Worm (Caenorhabditis elegans) whole organism, young adult: Measurements from ENCODE around the gene T04F8.2.
"Not testable (repeated sequence)": the region's sequence is repeated elsewhere in the genome, so short reads cannot be mapped to it uniquely, and the experiment has no call there.

ENCODE experiments used
- B0019.2 ChIP-seq: fragments of 200-800 bp; sonication (Bioruptor generic); conservative IDR thresholded peaks from 2 replicates; pipeline ENCODE4 v1.3.6; 2022; ENCODE audit warnings: missing genetic modification reagents, missing genetic modification characterization, missing compliant biosample characterization
- B0035.1 ChIP-seq: sonication (generic microtip); optimal IDR thresholded peaks from 2 replicates; lab custom pipeline; 2016; ENCODE audit warnings: missing genetic modification characterization, mild to moderate bottlenecking, missing compliant biosample characterization, missing genotype, missing genetic modification reagents
- B0261.1 ChIP-seq: sonication (generic microtip); optimal IDR thresholded peaks from 2 replicates; lab custom pipeline; 2016; ENCODE audit warnings: mild to moderate bottlenecking, missing genetic modification characterization, moderate library complexity, missing compliant biosample characterization
- B0336.3 ChIP-seq: fragments of 200-800 bp; sonication (Bioruptor generic); IDR thresholded peaks from 2 replicates; pipeline ENCODE4 v1.3.6; 2022; ENCODE audit warnings: missing genetic modification characterization, missing compliant biosample characterization
- F10E7.11 ChIP-seq: sonication (generic microtip); optimal IDR thresholded peaks from 2 replicates; lab custom pipeline; 2017; ENCODE audit warnings: mild to moderate bottlenecking, missing genetic modification characterization, moderate library complexity, missing compliant biosample characterization
- F52B5.7 ChIP-seq: sonication (generic microtip); optimal IDR thresholded peaks from 2 replicates; lab custom pipeline; 2016; ENCODE audit warnings: mild to moderate bottlenecking, missing genetic modification characterization, missing compliant biosample characterization
- K11D2.4 ChIP-seq: fragments of 200-800 bp; sonication (Bioruptor generic); IDR thresholded peaks from 2 replicates; pipeline ENCODE4 v1.3.6; 2022; ENCODE audit warnings: missing genetic modification reagents, missing genetic modification characterization, missing compliant biosample characterization
- K12H6.12 ChIP-seq: fragments of 200-800 bp; sonication (Bioruptor generic); optimal IDR thresholded peaks from 2 replicates; lab custom pipeline; 2018; ENCODE audit warnings: mild to moderate bottlenecking, missing genetic modification characterization, missing compliant biosample characterization
- Y56A3A.18 ChIP-seq: fragments of 200-800 bp; sonication (Bioruptor generic); IDR thresholded peaks from 2 replicates; pipeline ENCODE4 v1.3.6; 2022; ENCODE audit warnings: missing genetic modification reagents, missing genetic modification characterization, missing compliant biosample characterization
- akir-1 ChIP-seq: fragments of 200-800 bp; sonication (Bioruptor generic); optimal IDR thresholded peaks from 2 replicates; lab custom pipeline; 2018; ENCODE audit warnings: mild to moderate bottlenecking, missing genetic modification characterization, moderate library complexity, missing compliant biosample characterization
- atf-7 ChIP-seq: sonication (generic microtip); optimal IDR thresholded peaks from 2 replicates; lab custom pipeline; 2017; ENCODE audit warnings: mild to moderate bottlenecking, missing genetic modification characterization, missing compliant biosample characterization
- athp-1 ChIP-seq: sonication (generic microtip); optimal IDR thresholded peaks from 2 replicates; lab custom pipeline; 2017; ENCODE audit warnings: mild to moderate bottlenecking, missing genetic modification characterization, missing compliant biosample characterization
- attf-3 ChIP-seq: fragments of 200-800 bp; sonication (Bioruptor generic); conservative IDR thresholded peaks from 2 replicates; pipeline ENCODE4 v1.3.6; 2022; ENCODE audit warnings: missing genetic modification reagents, missing genetic modification characterization, missing compliant biosample characterization
- attf-5 ChIP-seq: fragments of 200-800 bp; sonication (Bioruptor generic); optimal IDR thresholded peaks from 2 replicates; lab custom pipeline; 2018; ENCODE audit warnings: mild to moderate bottlenecking, missing genetic modification characterization, missing compliant biosample characterization
- cebp-1 ChIP-seq, 2 experiments: fragments of 200-800 bp in 1 of 2; sonication (Bioruptor generic) in 1 of 2; sonication (generic microtip) in 1 of 2; IDR thresholded peaks in 1 of 2; optimal IDR thresholded peaks in 1 of 2; 2 replicates each; pipeline versions ENCODE4 v1.3.6 to Lab custom; 2017 to 2022; ENCODE audit warnings: missing compliant biosample characterization in 2 of 2, missing genetic modification characterization in 2 of 2, mild to moderate bottlenecking in 1 of 2, missing genetic modification reagents in 1 of 2, moderate library complexity in 1 of 2
- ceh-27 ChIP-seq: fragments of 200-800 bp; sonication (Bioruptor generic); optimal IDR thresholded peaks from 2 replicates; lab custom pipeline; 2018; ENCODE audit warnings: mild to moderate bottlenecking, missing genetic modification characterization, moderate library complexity, missing compliant biosample characterization
- chd-7 ChIP-seq: sonication (generic microtip); optimal IDR thresholded peaks from 2 replicates; lab custom pipeline; 2016; ENCODE audit warnings: mild to moderate bottlenecking, missing genetic modification characterization, moderate library complexity, missing compliant biosample characterization
- dox-1 ChIP-seq: fragments of 200-800 bp; sonication (Bioruptor generic); IDR thresholded peaks from 2 replicates; pipeline ENCODE4 v1.3.6; 2022; ENCODE audit warnings: missing genetic modification reagents, missing genetic modification characterization, missing compliant biosample characterization
- egl-44 ChIP-seq: fragments of 200-800 bp; sonication (Bioruptor generic); IDR thresholded peaks from 2 replicates; pipeline ENCODE4 v1.3.6; 2022; ENCODE audit warnings: missing genetic modification reagents, missing genetic modification characterization, missing compliant biosample characterization
- egrh-3 ChIP-seq: fragments of 200-800 bp; sonication (Bioruptor generic); IDR thresholded peaks from 2 replicates; pipeline ENCODE4 v1.3.6; 2022; ENCODE audit warnings: missing genetic modification reagents, missing genetic modification characterization, missing compliant biosample characterization
- fkh-3 ChIP-seq: sonication (generic microtip); optimal IDR thresholded peaks from 2 replicates; lab custom pipeline; 2016; ENCODE audit warnings: mild to moderate bottlenecking, missing genetic modification characterization, missing compliant biosample characterization
- gei-17 ChIP-seq: fragments of 200-800 bp; sonication (Bioruptor generic); optimal IDR thresholded peaks from 2 replicates; lab custom pipeline; 2018; ENCODE audit warnings: mild to moderate bottlenecking, missing genetic modification characterization, missing compliant biosample characterization
- hmg-1.2 ChIP-seq: fragments of 200-800 bp; sonication (Bioruptor generic); IDR thresholded peaks from 2 replicates; pipeline ENCODE4 v1.3.6; 2022; ENCODE audit warnings: missing genetic modification reagents, missing genetic modification characterization, missing compliant biosample characterization
- let-607 ChIP-seq, 2 experiments: fragments of 200-800 bp in 1 of 2; sonication (Bioruptor generic) in 1 of 2; sonication (generic microtip) in 1 of 2; optimal IDR thresholded peaks; 2 replicates each; lab custom pipeline; 2016 to 2018; ENCODE audit warnings: mild to moderate bottlenecking in 2 of 2, missing compliant biosample characterization in 2 of 2, missing genetic modification characterization in 2 of 2, moderate library complexity in 2 of 2, missing genotype in 1 of 2
- lin-40 ChIP-seq: sonication (generic microtip); optimal IDR thresholded peaks from 2 replicates; lab custom pipeline; 2016; ENCODE audit warnings: missing genetic modification characterization, mild to moderate bottlenecking, missing compliant biosample characterization, missing genotype, missing genetic modification reagents
- lir-1 ChIP-seq: fragments of 200-800 bp; sonication (Bioruptor generic); conservative IDR thresholded peaks from 2 replicates; pipeline ENCODE4 v1.3.6; 2022; ENCODE audit warnings: missing genetic modification reagents, missing genetic modification characterization, missing compliant biosample characterization
- mcd-1 ChIP-seq: fragments of 200-800 bp; sonication (Bioruptor generic); IDR thresholded peaks from 2 replicates; pipeline ENCODE4 v1.3.6; 2022; ENCODE audit warnings: missing genetic modification reagents, missing genetic modification characterization, missing compliant biosample characterization
- nhr-80 ChIP-seq: sonication (generic microtip); optimal IDR thresholded peaks from 2 replicates; lab custom pipeline; 2016; ENCODE audit warnings: missing genetic modification characterization, missing compliant biosample characterization
- rec-8 ChIP-seq, 2 experiments: sonication (generic microtip); optimal IDR thresholded peaks; 2 replicates each; lab custom pipeline; 2016; ENCODE audit warnings: mild to moderate bottlenecking in 2 of 2, missing genetic modification characterization in 2 of 2, missing genetic modification reagents in 2 of 2, missing genotype in 2 of 2, missing biosample characterization in 1 of 2, missing compliant biosample characterization in 1 of 2, moderate library complexity in 1 of 2
- repo-1 ChIP-seq: sonication (generic microtip); optimal IDR thresholded peaks from 2 replicates; lab custom pipeline; 2017; ENCODE audit warnings: mild to moderate bottlenecking, missing genetic modification characterization, missing compliant biosample characterization
- snpc-4 ChIP-seq, 5 experiments: fragments of 150-350 bp in 1 of 5; sonication (generic microtip) in 4 of 5; optimal IDR thresholded peaks; 2 replicates each; lab custom pipeline; 2014 to 2018; ENCODE audit warnings: missing genetic modification characterization in 5 of 5, missing biosample characterization in 3 of 5, antibody characterized with exemption in 2 of 5, mild to moderate bottlenecking in 2 of 5, missing compliant biosample characterization in 2 of 5, missing genotype in 2 of 5, moderate library complexity in 2 of 5, missing genetic modification reagents in 1 of 5
- somi-1 ChIP-seq: fragments of 200-800 bp; sonication (Bioruptor generic); optimal IDR thresholded peaks from 2 replicates; lab custom pipeline; 2018; ENCODE audit warnings: mild to moderate bottlenecking, missing genetic modification characterization, missing compliant biosample characterization
- tbp1 ChIP-seq: fragments of 200-800 bp; sonication (Bioruptor generic); optimal IDR thresholded peaks from 2 replicates; lab custom pipeline; 2018; ENCODE audit warnings: mild to moderate bottlenecking, missing genetic modification characterization, missing compliant biosample characterization
- tlf-1 ChIP-seq: fragments of 200-800 bp; sonication (Bioruptor generic); optimal IDR thresholded peaks from 2 replicates; lab custom pipeline; 2018; ENCODE audit warnings: mild to moderate bottlenecking, missing genetic modification characterization, missing compliant biosample characterization
- zfh-2 ChIP-seq: fragments of 200-800 bp; sonication (Bioruptor generic); conservative IDR thresholded peaks from 2 replicates; pipeline ENCODE4 v1.3.6; 2022; ENCODE audit warnings: missing genetic modification reagents, missing genetic modification characterization, missing compliant biosample characterization
- ztf-18 ChIP-seq: sonication (generic microtip); optimal IDR thresholded peaks from 2 replicates; lab custom pipeline; 2016; ENCODE audit warnings: missing genotype, mild to moderate bottlenecking, missing genetic modification characterization, missing compliant biosample characterization
- ztf-26 ChIP-seq: sonication (generic microtip); optimal IDR thresholded peaks from 2 replicates; lab custom pipeline; 2017; ENCODE audit warnings: missing genetic modification characterization, missing compliant biosample characterization
- ztf-3 ChIP-seq: fragments of 200-800 bp; sonication (Bioruptor generic); optimal IDR thresholded peaks from 2 replicates; lab custom pipeline; 2018; ENCODE audit warnings: mild to moderate bottlenecking, missing genetic modification characterization, missing compliant biosample characterization

T04F8.2 gene

ce11 chrX:11645517-11645916 lies 10.9 kb downstream of the T04F8.2 start (continued):
- peak in 1 of 2 experiments; percentile 87 for TF ChIP-seq rec-8 (tag; optimal IDR thresholded peaks at IDR 0.05; lab: Kevin White, UChicago)
- TF ChIP-seq B0336.3 (GFP tag; lab: Robert Waterston, UW): no peak
- peak; percentile 28 for TF ChIP-seq nhr-80 (tag; lab: Kevin White, UChicago)
- no peak for TF ChIP-seq B0019.2 (GFP tag; lab: Robert Waterston, UW)
- TF ChIP-seq attf-5 (GFP tag; lab: Kevin White, UChicago): peak; percentile 45
- TF ChIP-seq attf-3: no peak
- peak; percentile 63; the same call in 1 of the 2 replicates for TF ChIP-seq Y56A3A.18 (GFP tag; lab: Robert Waterston, UW)

- TF ChIP-seq tlf-1 (GFP tag; lab: Kevin White, UChicago) (peak; percentile 57), akir-1 (peak; percentile 56), B0035.1 (tag; lab: Kevin White, UChicago) (peak; percentile 20), fkh-3 (tag; lab: Kevin White, UChicago) (peak; percentile 34), B0336.3 (GFP tag; lab: Robert Waterston, UW) (peak; percentile 74), hmg-1.2 (peak; percentile 71), mcd-1 (GFP tag; lab: Robert Waterston, UW) (peak; percentile 37; the same call in 1 of the 2 replicates), B0261.1 (tag; lab: Kevin White, UChicago) (peak; percentile 29), ztf-18 (tag; lab: Kevin White, UChicago) (peak; percentile 24), dox-1 (GFP tag; lab: Robert Waterston, UW) (peak; percentile 85; the same call in 1 of the 2 replicates), K12H6.12 (tag; lab: Kevin White, UChicago) (peak; percentile 98), ztf-3 (GFP tag; lab: Kevin White, UChicago) (peak; percentile 100), athp-1 (tag; lab: Kevin White, UChicago) (peak; percentile 63), F52B5.7 (peak; percentile 60), ceh-27 (GFP tag; lab: Kevin White, UChicago) (peak; percentile 96), chd-7 (peak; percentile 96), tbp1 (peak; percentile 64), repo-1 (tag; lab: Kevin White, UChicago) (peak; percentile 64), F10E7.11 (tag; lab: Kevin White, UChicago) (peak; percentile 64), egrh-3 (GFP tag; lab: Robert Waterston, UW) (peak; percentile 89), egl-44 (GFP tag; lab: Robert Waterston, UW) (0 out of 2 replicates have a peak, but pooled peaks have one; percentile 50), somi-1 (GFP tag; lab: Kevin White, UChicago) (peak; percentile 90), atf-7 (tag; lab: Kevin White, UChicago) (peak; percentile 54), lir-1 (GFP tag; lab: Robert Waterston, UW) (peak; percentile 97), snpc-4 (tag; optimal IDR thresholded peaks at IDR 0.05; lab: Kevin White, UChicago) (peak in 2 of 4 experiments; percentile 19 to 36), zfh-2 (GFP tag; lab: Robert Waterston, UW) (peak; percentile 84), cebp-1 (tag; optimal IDR thresholded peaks at IDR 0.05; lab: Kevin White, UChicago) (peak; percentile 86), lin-40 (tag; lab: Kevin White, UChicago) (peak; percentile 77), let-607 (tag; optimal IDR thresholded peaks at IDR 0.05; lab: Kevin White, UChicago) (peak in 1 of 2 experiments; percentile 61), attf-5 (GFP tag; lab: Kevin White, UChicago) (peak; percentile 67), ztf-26 (tag; lab: Kevin White, UChicago) (peak; percentile 91), K11D2.4 (GFP tag; lab: Robert Waterston, UW) (peak; percentile 53; the same call in 1 of the 2 replicates), gei-17 (GFP tag; lab: Kevin White, UChicago) (peak; percentile 56)
- TF ChIP-seq snpc-4 (GFP tag; optimal IDR thresholded peaks at IDR 0.05; lab: Kevin White, UChicago); cebp-1 (GFP tag; IDR thresholded peaks at IDR 0.05; lab: Robert Waterston, UW): not testable (repeated sequence)
These were observed 12.6 kb downstream of the T04F8.2 start, which contains the start of gene sto-4 for ce11 chrX:11643767-11644235. Gene sto-4, plus strand, starts transcription at chrX:11644126.
